Fruit fly (Drosophila melanogaster) whole organism, embryonic: Measurements from ENCODE around the gene Gss1.

Experiments
- Atf6 ChIP-seq: fragments of 200-800 bp; sonication (Bioruptor generic); IDR thresholded peaks from 2 replicates; pipeline ENCODE4 v1.3.6; 2022; ENCODE audit warnings: missing biosample characterization, missing genetic modification characterization
- B-H2 ChIP-seq: fragments of 200-800 bp; sonication (Bioruptor generic); optimal IDR thresholded peaks from 2 replicates; lab custom pipeline; 2018; ENCODE audit warnings: missing biosample characterization, mild to moderate bottlenecking, missing genetic modification characterization
- CG10267 ChIP-seq: fragments of 200-800 bp; sonication (Bioruptor generic); optimal IDR thresholded peaks from 2 replicates; lab custom pipeline; 2018; ENCODE audit warnings: missing biosample characterization, mild to moderate bottlenecking, missing genetic modification characterization, moderate library complexity
- CG10274 ChIP-seq: fragments of 200-800 bp; sonication (Bioruptor generic); optimal IDR thresholded peaks from 3 replicates; lab custom pipeline; 2017; ENCODE audit warnings: missing biosample characterization, mild to moderate bottlenecking, missing genetic modification characterization
- CG11085 ChIP-seq: fragments of 200-800 bp; sonication (Bioruptor generic); IDR thresholded peaks from 2 replicates; pipeline ENCODE4 v1.3.6; 2022; ENCODE audit warnings: missing biosample characterization, missing genetic modification characterization
- CG11093 ChIP-seq: fragments of 200-800 bp; sonication (Bioruptor generic); IDR thresholded peaks from 3 replicates; pipeline ENCODE4 v1.3.6; 2022; ENCODE audit warnings: missing biosample characterization, missing genetic modification characterization
- CG11560 ChIP-seq: fragments of 200-800 bp; sonication (Bioruptor generic); IDR thresholded peaks from 3 replicates; pipeline ENCODE4 v1.3.6; 2022; ENCODE audit warnings: missing biosample characterization, missing genetic modification characterization
- CG13424 ChIP-seq: fragments of 200-800 bp; sonication (Bioruptor generic); optimal IDR thresholded peaks from 2 replicates; lab custom pipeline; 2019; ENCODE audit warnings: missing biosample characterization, mild to moderate bottlenecking, missing genetic modification characterization, moderate library complexity
- CG13775 ChIP-seq: fragments of 200-800 bp; sonication (Bioruptor generic); optimal IDR thresholded peaks from 3 replicates; lab custom pipeline; 2017; ENCODE audit warnings: missing biosample characterization, mild to moderate bottlenecking, missing genetic modification characterization
- CG15514 ChIP-seq: fragments of 200-800 bp; sonication (Bioruptor generic); optimal IDR thresholded peaks from 3 replicates; lab custom pipeline; 2017; ENCODE audit warnings: missing biosample characterization, missing genetic modification characterization, mild to moderate bottlenecking, moderate library complexity, missing genetic modification reagents
- CG15696 ChIP-seq: fragments of 200-800 bp; sonication (Bioruptor generic); optimal IDR thresholded peaks from 2 replicates; lab custom pipeline; 2019; ENCODE audit warnings: missing biosample characterization, mild to moderate bottlenecking, missing genetic modification characterization, moderate library complexity
- CG1602 ChIP-seq: fragments of 200-800 bp; sonication (Bioruptor generic); optimal IDR thresholded peaks from 3 replicates; lab custom pipeline; 2016; ENCODE audit warnings: missing biosample characterization, missing genetic modification characterization
- CG1647 ChIP-seq: fragments of 200-800 bp; sonication (Bioruptor generic); optimal IDR thresholded peaks from 3 replicates; lab custom pipeline; 2016; ENCODE audit warnings: missing biosample characterization, missing genetic modification characterization
- CG17328 ChIP-seq: fragments of 200-800 bp; sonication (Bioruptor generic); IDR thresholded peaks from 2 replicates; pipeline ENCODE4 v1.3.6; 2022; ENCODE audit warnings: missing biosample characterization, missing genetic modification characterization
- CG17359 ChIP-seq: fragments of 200-800 bp; sonication (Bioruptor generic); optimal IDR thresholded peaks from 3 replicates; lab custom pipeline; 2018; ENCODE audit warnings: missing biosample characterization, mild to moderate bottlenecking, missing genetic modification characterization, moderate library complexity
- CG2712 ChIP-seq: fragments of 200-800 bp; optimal IDR thresholded peaks from 3 replicates; lab custom pipeline; 2019; ENCODE audit warnings: missing biosample characterization, mild to moderate bottlenecking, missing genetic modification characterization, moderate library complexity
- CG30020 ChIP-seq: fragments of 200-800 bp; optimal IDR thresholded peaks from 2 replicates; lab custom pipeline; 2019; ENCODE audit warnings: missing biosample characterization, mild to moderate bottlenecking, missing genetic modification characterization, moderate library complexity
- CG4730 ChIP-seq: fragments of 200-800 bp; sonication (Bioruptor generic); IDR thresholded peaks from 2 replicates; pipeline ENCODE4 v1.3.6; 2022; ENCODE audit warnings: missing biosample characterization, missing genetic modification characterization
- CG6272 ChIP-seq: fragments of 200-800 bp; sonication (Bioruptor generic); IDR thresholded peaks from 2 replicates; pipeline ENCODE4 v1.3.6; 2022; ENCODE audit warnings: missing biosample characterization, missing genetic modification characterization
- CG7556 ChIP-seq: fragments of 200-800 bp; sonication (Bioruptor generic); optimal IDR thresholded peaks from 2 replicates; lab custom pipeline; 2017; ENCODE audit warnings: missing biosample characterization, mild to moderate bottlenecking, missing genetic modification characterization
- CG7786 ChIP-seq: fragments of 200-800 bp; sonication (Bioruptor generic); optimal IDR thresholded peaks from 2 replicates; lab custom pipeline; 2016; ENCODE audit warnings: missing biosample characterization, missing genetic modification characterization
- CG7839 ChIP-seq: fragments of 200-800 bp; sonication (Bioruptor generic); optimal IDR thresholded peaks from 3 replicates; lab custom pipeline; 2018; ENCODE audit warnings: missing biosample characterization, mild to moderate bottlenecking, missing genetic modification characterization, moderate library complexity
- CG7928 ChIP-seq: fragments of 200-800 bp; sonication (Bioruptor generic); optimal IDR thresholded peaks from 2 replicates; lab custom pipeline; 2017; ENCODE audit warnings: missing biosample characterization, mild to moderate bottlenecking, missing genetic modification characterization
- CG8388 ChIP-seq: fragments of 200-800 bp; sonication (Bioruptor generic); optimal IDR thresholded peaks from 2 replicates; lab custom pipeline; 2019; ENCODE audit warnings: missing biosample characterization, mild to moderate bottlenecking, missing genetic modification characterization, moderate library complexity
- Camta ChIP-seq: fragments of 200-800 bp; sonication (Bioruptor generic); optimal IDR thresholded peaks from 2 replicates; lab custom pipeline; 2016; ENCODE audit warnings: missing biosample characterization, missing genetic modification characterization
- Dip2 ChIP-seq: fragments of 200-800 bp; sonication (Bioruptor generic); IDR thresholded peaks from 2 replicates; pipeline ENCODE4 v1.3.6; 2022; ENCODE audit warnings: missing biosample characterization, missing genetic modification characterization
- Eip74EF ChIP-seq, 2 experiments: fragments of 200-800 bp in 1 of 2; fragments of >200 bp in 1 of 2; sonication (Bioruptor generic) in 1 of 2; optimal IDR thresholded peaks; 2 replicates each; lab custom pipeline; 2017 to 2019; ENCODE audit warnings: missing biosample characterization in 2 of 2, missing genetic modification characterization in 2 of 2, mild to moderate bottlenecking in 1 of 2, moderate library complexity in 1 of 2
- HLH54F ChIP-seq: fragments of 200-800 bp; sonication (Bioruptor generic); optimal IDR thresholded peaks from 3 replicates; lab custom pipeline; 2016; ENCODE audit warnings: missing biosample characterization, missing genetic modification characterization
- Med ChIP-seq: fragments of 200-800 bp; sonication (Bioruptor generic); peaks from one replicate; lab custom pipeline; 2016; ENCODE audit warnings: missing biosample characterization, missing genetic modification characterization, mild to moderate bottlenecking, inconsistent platforms, moderate library complexity
- NFAT ChIP-seq: fragments of 200-800 bp; sonication (Bioruptor generic); IDR thresholded peaks from 2 replicates; pipeline ENCODE4 v1.3.6; 2022; ENCODE audit warnings: missing biosample characterization, missing genetic modification characterization
- Oli ChIP-seq: fragments of 200-800 bp; sonication (Bioruptor generic); optimal IDR thresholded peaks from 2 replicates; lab custom pipeline; 2018; ENCODE audit warnings: missing biosample characterization, mild to moderate bottlenecking, missing genetic modification characterization, moderate library complexity
- da ChIP-seq: fragments of 200-800 bp; sonication (Bioruptor generic); optimal IDR thresholded peaks from 2 replicates; lab custom pipeline; 2016; ENCODE audit warnings: missing biosample characterization, missing genetic modification characterization
- dimm ChIP-seq: fragments of 200-800 bp; sonication (Bioruptor generic); IDR thresholded peaks from 2 replicates; pipeline ENCODE4 v1.3.6; 2022; ENCODE audit warnings: missing biosample characterization, missing genetic modification characterization
- dpn ChIP-seq, 2 experiments: fragments of 200-800 bp; sonication (Bioruptor generic); optimal IDR thresholded peaks; 3 replicates each; lab custom pipeline; 2016; ENCODE audit warnings: missing biosample characterization in 2 of 2, missing genetic modification characterization in 2 of 2
- en ChIP-seq: fragments of 200-800 bp; sonication (Bioruptor generic); optimal IDR thresholded peaks from 2 replicates; lab custom pipeline; 2016; ENCODE audit warnings: missing biosample characterization, missing genetic modification characterization
- ewg ChIP-seq: fragments of 200-800 bp; sonication (Bioruptor generic); optimal IDR thresholded peaks from 3 replicates; lab custom pipeline; 2017; ENCODE audit warnings: mild to moderate bottlenecking, missing biosample characterization, missing genetic modification reagents, missing genetic modification characterization
- gcm ChIP-seq: fragments of 200-800 bp; sonication (Bioruptor generic); optimal IDR thresholded peaks from 2 replicates; lab custom pipeline; 2019; ENCODE audit warnings: missing biosample characterization, mild to moderate bottlenecking, missing genetic modification characterization, moderate library complexity
- gfzf ChIP-seq: fragments of 200-800 bp; sonication (Bioruptor generic); optimal IDR thresholded peaks from 2 replicates; lab custom pipeline; 2016; ENCODE audit warnings: missing biosample characterization, mild to moderate bottlenecking, missing genetic modification characterization, moderate library complexity
- jumu ChIP-seq: fragments of 200-800 bp; sonication (Bioruptor generic); optimal IDR thresholded peaks from 3 replicates; lab custom pipeline; 2016; ENCODE audit warnings: missing biosample characterization, missing genetic modification characterization
- mld ChIP-seq: fragments of 200-800 bp; sonication (Bioruptor generic); IDR thresholded peaks from 3 replicates; pipeline ENCODE4 v1.3.6; 2022; ENCODE audit warnings: missing biosample characterization, missing genetic modification characterization; ENCODE audit not compliant: partially characterized antibody
- nom ChIP-seq: fragments of 200-800 bp; sonication (Bioruptor generic); optimal IDR thresholded peaks from 2 replicates; lab custom pipeline; 2017; ENCODE audit warnings: missing biosample characterization, missing genetic modification characterization, mild to moderate bottlenecking, moderate library complexity, missing genetic modification reagents
- odd ChIP-seq: fragments of 200-800 bp; sonication (Bioruptor generic); optimal IDR thresholded peaks from 2 replicates; lab custom pipeline; 2017; ENCODE audit warnings: missing biosample characterization, mild to moderate bottlenecking, missing genetic modification characterization
- pan ChIP-seq, 4 experiments: fragments of >200 bp in 3 of 4; fragments of 200-800 bp in 1 of 4; sonication (Bioruptor generic) in 1 of 4; optimal IDR thresholded peaks in 3 of 4; IDR thresholded peaks in 1 of 4; 2 replicates each; pipeline versions ENCODE4 v1.3.6 to Lab custom; 2017 to 2022; ENCODE audit warnings: missing biosample characterization in 2 of 4, missing genetic modification characterization in 2 of 4, mixed read lengths in 1 of 4
- pfk ChIP-seq: fragments of 200-800 bp; sonication (Bioruptor generic); optimal IDR thresholded peaks from 2 replicates; lab custom pipeline; 2018; ENCODE audit warnings: missing biosample characterization, mild to moderate bottlenecking, missing genetic modification characterization, moderate library complexity
- repo ChIP-seq: fragments of 200-800 bp; sonication (Bioruptor generic); optimal IDR thresholded peaks from 2 replicates; lab custom pipeline; 2016; ENCODE audit warnings: missing biosample characterization, missing genetic modification characterization
- run ChIP-seq: fragments of 200-800 bp; sonication (Bioruptor generic); optimal IDR thresholded peaks from 3 replicates; lab custom pipeline; 2018; ENCODE audit warnings: missing biosample characterization, mild to moderate bottlenecking, missing genetic modification characterization
- sna ChIP-seq: fragments of 200-800 bp; sonication (Bioruptor generic); IDR thresholded peaks from 2 replicates; pipeline ENCODE4 v1.3.6; 2022; ENCODE audit warnings: missing biosample characterization, missing genetic modification characterization; ENCODE audit not compliant: partially characterized antibody
- sr ChIP-seq: fragments of 200-800 bp; sonication (Bioruptor generic); IDR thresholded peaks from 3 replicates; pipeline ENCODE4 v1.3.6; 2022; ENCODE audit warnings: missing biosample characterization, missing genetic modification characterization
- tin ChIP-seq: fragments of 200-800 bp; sonication (Bioruptor generic); optimal IDR thresholded peaks from 3 replicates; lab custom pipeline; 2016; ENCODE audit warnings: missing biosample characterization, missing genetic modification characterization
- toy ChIP-seq: fragments of 200-800 bp; sonication (Bioruptor generic); IDR thresholded peaks from 2 replicates; pipeline ENCODE4 v1.3.6; 2022; ENCODE audit warnings: missing biosample characterization, missing genetic modification characterization
- tx ChIP-seq: fragments of 200-800 bp; sonication (Bioruptor generic); optimal IDR thresholded peaks from 2 replicates; lab custom pipeline; 2016; ENCODE audit warnings: missing biosample characterization, missing genetic modification characterization

Gss1 gene

DNA sequence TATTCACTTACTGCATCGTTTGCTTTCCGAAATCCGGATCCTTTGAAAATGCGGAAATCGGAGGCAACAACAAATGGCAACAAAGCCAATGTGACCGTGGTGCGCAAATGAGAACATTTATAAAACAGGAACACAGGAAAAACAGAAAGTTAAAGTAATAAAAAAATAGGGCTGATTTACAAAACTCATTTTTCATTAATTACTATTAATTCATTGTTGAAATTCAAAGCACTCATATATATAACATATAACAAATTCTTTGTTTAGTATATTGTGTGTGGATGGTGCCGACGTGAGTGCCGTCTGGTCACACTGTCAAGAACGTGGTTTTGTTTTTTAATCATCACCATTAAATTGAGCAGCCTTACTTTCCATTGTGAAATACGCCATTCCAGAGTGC is 28.6 kb upstream of the Gss1 start, which contains the start of the genes Arp8 and CG6769 (continued):
- TF ChIP-seq CG7839 (tag; lab: Kevin White, UChicago) (no peak), dimm (GFP tag; lab: Robert Waterston, UW) (no peak), run (tag; lab: Kevin White, UChicago) (no peak), en (GFP tag; lab: Kevin White, UChicago) (no peak), CG17359 (tag; lab: Kevin White, UChicago) (no peak), sr (GFP tag; lab: Robert Waterston, UW) (no peak), Camta (GFP tag; lab: Kevin White, UChicago) (no peak), gfzf (peak; percentile 68), CG15514 (GFP tag; lab: Kevin White, UChicago) (no peak), repo (no peak), Atf6 (GFP tag; lab: Robert Waterston, UW) (no peak), tx (GFP tag; lab: Kevin White, UChicago) (no peak), CG4730 (GFP tag; lab: Robert Waterston, UW) (no peak), sna (GFP tag; lab: Robert Waterston, UW) (no peak), CG17328 (no peak), CG15696 (tag; lab: Kevin White, UChicago) (no peak), CG11560 (tag; lab: Robert Waterston, UW) (no peak), CG7556 (GFP tag; lab: Kevin White, UChicago) (no peak), gcm (GFP tag; lab: Kevin White, UChicago) (no peak), toy (GFP tag; lab: Robert Waterston, UW) (no peak), da (no peak), mld (GFP tag; lab: Robert Waterston, UW) (no peak), odd (GFP tag; lab: Kevin White, UChicago) (no peak), tin (GFP tag; lab: Kevin White, UChicago) (no peak), CG1647 (GFP tag; lab: Kevin White, UChicago) (no peak), ewg (GFP tag; lab: Kevin White, UChicago) (no peak), CG7786 (GFP tag; lab: Kevin White, UChicago) (no peak), CG30020 (tag; lab: Kevin White, UChicago) (peak; percentile 34), HLH54F (GFP tag; lab: Kevin White, UChicago) (no peak), CG8388 (peak; percentile 11), CG1602 (GFP tag; lab: Kevin White, UChicago) (no peak), CG6272 (GFP tag; lab: Robert Waterston, UW) (no peak), jumu (GFP tag; lab: Kevin White, UChicago) (no peak), CG7928 (GFP tag; lab: Kevin White, UChicago) (no peak), CG11085 (no peak), Oli (tag; lab: Kevin White, UChicago) (no peak), nom (GFP tag; lab: Kevin White, UChicago) (peak; percentile 2), CG11093 (GFP tag; lab: Robert Waterston, UW) (no peak), NFAT (GFP tag; lab: Robert Waterston, UW) (no peak), pfk (no peak), CG13775 (GFP tag; lab: Kevin White, UChicago) (peak; percentile 36), Dip2 (GFP tag; lab: Robert Waterston, UW) (no peak), B-H2 (GFP tag; lab: Kevin White, UChicago) (peak; percentile 1), CG2712 (tag; lab: Kevin White, UChicago) (peak; percentile 19), pan (optimal IDR thresholded peaks at IDR 0.05; lab: Kevin White, UChicago) (no peak), pan (GFP tag; optimal IDR thresholded peaks at IDR 0.05 in 1 of 2, IDR thresholded peaks at IDR 0.05 in 1 of 2) (no peak), Eip74EF (GFP tag; optimal IDR thresholded peaks at IDR 0.05; lab: Kevin White, UChicago) (no peak), CG13424 (tag; lab: Kevin White, UChicago) (peak; percentile 6), dpn (GFP tag; optimal IDR thresholded peaks at IDR 0.05; lab: Kevin White, UChicago) (peak in 1 of 2 experiments; percentile 16), CG10267 (tag; lab: Kevin White, UChicago) (peak; percentile 52), CG10274 (no peak), Med (GFP tag; lab: Kevin White, UChicago) (peak; percentile 82)
